Worm (Caenorhabditis elegans) whole organism, L3 larva: ENCODE results near the gene srj-29.

ENCODE experiments used
- aly-2 ChIP-seq: fragments of 150-350 bp; optimal IDR thresholded peaks from 2 replicates; lab custom pipeline; 2014; ENCODE audit warnings: missing biosample characterization, missing genetic modification characterization
- ceh-9 ChIP-seq: sonication (generic microtip); optimal IDR thresholded peaks from 2 replicates; lab custom pipeline; 2018; ENCODE audit warnings: missing biosample characterization, missing genetic modification characterization
- egl-27 ChIP-seq: sonication (generic microtip); optimal IDR thresholded peaks from 4 replicates; lab custom pipeline; 2017; ENCODE audit warnings: missing biosample characterization, missing genetic modification reagents, missing genetic modification characterization
- egl-5 ChIP-seq: fragments of 150-350 bp; optimal IDR thresholded peaks from 2 replicates; lab custom pipeline; 2017; ENCODE audit warnings: missing biosample characterization, missing genetic modification reagents, missing genetic modification characterization, inconsistent platforms
- elt-2 ChIP-seq: sonication (generic microtip); optimal IDR thresholded peaks from 2 replicates; lab custom pipeline; 2016; ENCODE audit warnings: missing genetic modification reagents, mild to moderate bottlenecking, missing genetic modification characterization, missing compliant biosample characterization
- eor-1 ChIP-seq, 2 experiments: fragments of 150-350 bp; optimal IDR thresholded peaks; 2 replicates each; lab custom pipeline; 2014 to 2018; ENCODE audit warnings: missing biosample characterization in 2 of 2, missing genetic modification characterization in 2 of 2
- mdl-1 ChIP-seq: fragments of 150-350 bp; optimal IDR thresholded peaks from 2 replicates; lab custom pipeline; 2014; ENCODE audit warnings: missing biosample characterization, missing genetic modification characterization
- nhr-11 ChIP-seq: fragments of 150-350 bp; optimal IDR thresholded peaks from 2 replicates; lab custom pipeline; 2014; ENCODE audit warnings: missing biosample characterization, missing genetic modification characterization
- tbx-2 ChIP-seq: sonication (generic microtip); optimal IDR thresholded peaks from 2 replicates; lab custom pipeline; 2016; ENCODE audit warnings: mild to moderate bottlenecking, missing genetic modification characterization, missing compliant biosample characterization
- ztf-11 ChIP-seq: fragments of 150-350 bp; optimal IDR thresholded peaks from 2 replicates; lab custom pipeline; 2014; ENCODE audit warnings: missing biosample characterization, missing genetic modification characterization

ce11 chrV:16058872-16059271 is 16.6 kb upstream of the srj-29 start, which contains the start of gene F14H3.6:
- TF ChIP-seq tbx-2 (no peak), elt-2 (tag; lab: Kevin White, UChicago) (no peak), aly-2 (tag; lab: Kevin White, UChicago) (no peak), egl-27 (no peak), mdl-1 (no peak), egl-5 (tag; lab: Kevin White, UChicago) (no peak), ceh-9 (tag; lab: Kevin White, UChicago) (no peak), nhr-11 (tag; lab: Kevin White, UChicago) (no peak), eor-1 (tag; optimal IDR thresholded peaks at IDR 0.05; lab: Kevin White, UChicago) (no peak), ztf-11 (tag; lab: Kevin White, UChicago) (no peak)
